Fruit fly (Drosophila melanogaster) whole organism: ENCODE data around the gene CG14731.

Experiments used
- CG8478 ChIP-seq: fragments of >200 bp; optimal IDR thresholded peaks from 2 replicates; lab custom pipeline; 2018; ENCODE audit warnings: inconsistent platforms
- Dll ChIP-seq: fragments of >200 bp; optimal IDR thresholded peaks from 2 replicates; lab custom pipeline; 2017
- pan ChIP-seq: fragments of >200 bp; optimal IDR thresholded peaks from 2 replicates; lab custom pipeline; 2017
- psq ChIP-seq: fragments of >200 bp; optimal IDR thresholded peaks from 2 replicates; lab custom pipeline; 2017

DNA sequence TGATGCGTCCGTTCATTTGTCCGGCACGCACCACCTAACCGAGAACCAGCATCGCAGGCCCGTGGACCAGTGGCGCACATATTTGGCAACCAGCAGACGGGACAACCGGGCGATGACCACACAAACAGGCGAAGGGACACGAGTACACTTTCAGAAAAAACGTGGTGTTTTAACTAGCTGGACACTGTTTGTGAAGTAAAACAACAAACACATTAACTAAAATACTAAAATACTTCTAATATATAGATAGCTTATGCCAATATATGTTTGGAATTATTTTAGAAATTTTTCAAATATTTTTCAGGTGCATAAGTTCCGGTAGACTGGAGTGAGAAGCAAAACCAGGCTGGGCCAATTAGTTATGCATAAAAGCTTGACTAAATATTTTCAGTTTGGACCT, 28.2 kb upstream of the CG14731 start:
- TF ChIP-seq psq (lab: Kevin White, UChicago), result no peak
- TF ChIP-seq pan (lab: Kevin White, UChicago), result no peak
- TF ChIP-seq Dll (lab: Kevin White, UChicago), result no peak
- no peak for TF ChIP-seq CG8478 (lab: Kevin White, UChicago)
